Fruit fly (Drosophila melanogaster) whole organism, embryonic: ENCODE data around the gene tbrd-1.
A peak's percentile ranks its signal among the peaks of the same experiment; 100 is the strongest.

Experiments
- Atf-2 ChIP-seq: fragments of 200-800 bp; sonication (Bioruptor generic); optimal IDR thresholded peaks from 2 replicates; lab custom pipeline; 2016; ENCODE audit warnings: missing biosample characterization, missing genetic modification characterization
- Bteb2 ChIP-seq: fragments of 200-800 bp; sonication (Bioruptor generic); optimal IDR thresholded peaks from 2 replicates; lab custom pipeline; 2016; ENCODE audit warnings: missing biosample characterization, missing genetic modification characterization
- CG10979 ChIP-seq: fragments of 200-800 bp; sonication (Bioruptor generic); optimal IDR thresholded peaks from 2 replicates; lab custom pipeline; 2018; ENCODE audit warnings: missing biosample characterization, mild to moderate bottlenecking, missing genetic modification characterization, moderate library complexity
- CG11504 ChIP-seq: fragments of 200-800 bp; sonication (Bioruptor generic); optimal IDR thresholded peaks from 3 replicates; lab custom pipeline; 2019; ENCODE audit warnings: missing biosample characterization, mild to moderate bottlenecking, missing genetic modification characterization, moderate library complexity
- CG12769 ChIP-seq: fragments of 200-800 bp; sonication (Bioruptor generic); optimal IDR thresholded peaks from 2 replicates; lab custom pipeline; 2019; ENCODE audit warnings: missing biosample characterization, mild to moderate bottlenecking, missing genetic modification characterization, moderate library complexity
- CG13296 ChIP-seq: fragments of 200-800 bp; sonication (Bioruptor generic); optimal IDR thresholded peaks from 3 replicates; lab custom pipeline; 2018; ENCODE audit warnings: missing biosample characterization, mild to moderate bottlenecking, missing genetic modification characterization
- CG13424 ChIP-seq: fragments of 200-800 bp; sonication (Bioruptor generic); optimal IDR thresholded peaks from 2 replicates; lab custom pipeline; 2019; ENCODE audit warnings: missing biosample characterization, mild to moderate bottlenecking, missing genetic modification characterization, moderate library complexity
- CG14441 ChIP-seq: fragments of 200-800 bp; sonication (Bioruptor generic); IDR thresholded peaks from 2 replicates; pipeline ENCODE4 v1.3.6; 2022; ENCODE audit warnings: missing biosample characterization, missing genetic modification characterization
- CG1602 ChIP-seq: fragments of 200-800 bp; sonication (Bioruptor generic); optimal IDR thresholded peaks from 3 replicates; lab custom pipeline; 2016; ENCODE audit warnings: missing biosample characterization, missing genetic modification characterization
- CG1603 ChIP-seq: fragments of 200-800 bp; sonication (Bioruptor generic); optimal IDR thresholded peaks from 2 replicates; lab custom pipeline; 2019; ENCODE audit warnings: missing biosample characterization, mild to moderate bottlenecking, missing genetic modification characterization, moderate library complexity
- CG16779 ChIP-seq: fragments of 200-800 bp; sonication (Bioruptor generic); IDR thresholded peaks from 2 replicates; pipeline ENCODE4 v1.3.6; 2022; ENCODE audit warnings: missing biosample characterization, missing genetic modification characterization
- CG17802 ChIP-seq: fragments of 200-800 bp; sonication (Bioruptor generic); optimal IDR thresholded peaks from 2 replicates; lab custom pipeline; 2018; ENCODE audit warnings: missing biosample characterization, mild to moderate bottlenecking, missing genetic modification characterization, moderate library complexity
- CG18262 ChIP-seq: fragments of 200-800 bp; optimal IDR thresholded peaks from 3 replicates; lab custom pipeline; 2019; ENCODE audit warnings: missing biosample characterization, mild to moderate bottlenecking, missing genetic modification characterization, moderate library complexity
- CG18764 ChIP-seq: fragments of 200-800 bp; sonication (Bioruptor generic); optimal IDR thresholded peaks from 3 replicates; lab custom pipeline; 2016; ENCODE audit warnings: missing biosample characterization, missing genetic modification characterization
- CG30431 ChIP-seq: fragments of 200-800 bp; sonication (Bioruptor generic); optimal IDR thresholded peaks from 2 replicates; lab custom pipeline; 2017; ENCODE audit warnings: missing biosample characterization, missing genetic modification characterization
- CG3281 ChIP-seq: fragments of 200-800 bp; sonication (Bioruptor generic); optimal IDR thresholded peaks from 3 replicates; lab custom pipeline; 2017; ENCODE audit warnings: missing biosample characterization, mild to moderate bottlenecking, missing genetic modification characterization
- CG34224 ChIP-seq: fragments of 200-800 bp; sonication (Bioruptor generic); IDR thresholded peaks from 3 replicates; pipeline ENCODE4 v1.3.6; 2022; ENCODE audit warnings: missing biosample characterization, missing genetic modification characterization; ENCODE audit not compliant: partially characterized antibody
- CG3838 ChIP-seq: fragments of 200-800 bp; sonication (Bioruptor generic); optimal IDR thresholded peaks from 3 replicates; lab custom pipeline; 2016; ENCODE audit warnings: missing biosample characterization, missing genetic modification characterization
- CG4424 ChIP-seq: fragments of 200-800 bp; sonication (Bioruptor generic); optimal IDR thresholded peaks from 3 replicates; lab custom pipeline; 2016; ENCODE audit warnings: missing biosample characterization, missing genetic modification characterization
- CG7745 ChIP-seq: fragments of 200-800 bp; sonication (Bioruptor generic); optimal IDR thresholded peaks from 2 replicates; lab custom pipeline; 2018; ENCODE audit warnings: missing biosample characterization, mild to moderate bottlenecking, missing genetic modification characterization, moderate library complexity
- CTCF ChIP-seq: fragments of 200-800 bp; sonication (Bioruptor generic); optimal IDR thresholded peaks from 2 replicates; lab custom pipeline; 2017; ENCODE audit warnings: missing biosample characterization, mild to moderate bottlenecking, missing genetic modification characterization, moderate library complexity
- CoRest ChIP-seq: fragments of 200-800 bp; sonication (Bioruptor generic); optimal IDR thresholded peaks from 3 replicates; lab custom pipeline; 2018; ENCODE audit warnings: missing biosample characterization, mild to moderate bottlenecking, missing genetic modification characterization, moderate library complexity
- Drgx ChIP-seq: fragments of 200-800 bp; sonication (Bioruptor generic); IDR thresholded peaks from 2 replicates; pipeline ENCODE4 v1.3.6; 2022; ENCODE audit warnings: missing biosample characterization, missing genetic modification characterization
- ERR ChIP-seq: fragments of 200-800 bp; sonication (Bioruptor generic); optimal IDR thresholded peaks from 2 replicates; lab custom pipeline; 2016; ENCODE audit warnings: missing biosample characterization, missing genetic modification characterization
- Elba2 ChIP-seq: fragments of 200-800 bp; sonication (Bioruptor generic); optimal IDR thresholded peaks from 3 replicates; lab custom pipeline; 2016; ENCODE audit warnings: missing biosample characterization, missing genetic modification characterization
- Fer2 ChIP-seq: fragments of 200-800 bp; sonication (Bioruptor generic); optimal IDR thresholded peaks from 2 replicates; lab custom pipeline; 2018; ENCODE audit warnings: missing biosample characterization, mild to moderate bottlenecking, missing genetic modification characterization, moderate library complexity
- Hr39 ChIP-seq: fragments of >200 bp; optimal IDR thresholded peaks from 2 replicates; lab custom pipeline; 2017
- Med ChIP-seq: fragments of 200-800 bp; sonication (Bioruptor generic); peaks from one replicate; lab custom pipeline; 2016; ENCODE audit warnings: missing biosample characterization, missing genetic modification characterization, mild to moderate bottlenecking, inconsistent platforms, moderate library complexity
- Myb ChIP-seq: fragments of 200-800 bp; sonication (Bioruptor generic); optimal IDR thresholded peaks from 2 replicates; lab custom pipeline; 2016; ENCODE audit warnings: missing biosample characterization, missing genetic modification characterization
- Sox100B ChIP-seq: fragments of 200-800 bp; sonication (Bioruptor generic); optimal IDR thresholded peaks from 3 replicates; lab custom pipeline; 2018; ENCODE audit warnings: missing biosample characterization, mild to moderate bottlenecking, missing genetic modification characterization
- Ssrp ChIP-seq: fragments of 200-800 bp; sonication (Bioruptor generic); optimal IDR thresholded peaks from 2 replicates; lab custom pipeline; 2018; ENCODE audit warnings: missing biosample characterization, mild to moderate bottlenecking, missing genetic modification characterization, moderate library complexity
- ap ChIP-seq: fragments of 200-800 bp; sonication (Bioruptor generic); IDR thresholded peaks from 2 replicates; pipeline ENCODE4 v1.3.6; 2022; ENCODE audit warnings: missing biosample characterization, missing genetic modification characterization
- br ChIP-seq: fragments of >200 bp; optimal IDR thresholded peaks from 2 replicates; lab custom pipeline; 2017
- bsh ChIP-seq, 2 experiments: fragments of 200-800 bp; sonication (Bioruptor generic); optimal IDR thresholded peaks; 2 replicates each; lab custom pipeline; 2017 to 2018; ENCODE audit warnings: mild to moderate bottlenecking in 2 of 2, missing biosample characterization in 2 of 2, missing genetic modification characterization in 2 of 2, moderate library complexity in 1 of 2
- cas ChIP-seq: fragments of 200-800 bp; sonication (Bioruptor generic); IDR thresholded peaks from 2 replicates; pipeline ENCODE4 v1.3.6; 2022; ENCODE audit warnings: missing biosample characterization, missing genetic modification characterization
- da ChIP-seq: fragments of 200-800 bp; sonication (Bioruptor generic); optimal IDR thresholded peaks from 2 replicates; lab custom pipeline; 2016; ENCODE audit warnings: missing biosample characterization, missing genetic modification characterization
- danr ChIP-seq: fragments of 200-800 bp; sonication (Bioruptor generic); IDR thresholded peaks from 2 replicates; pipeline ENCODE4 v1.3.6; 2022; ENCODE audit warnings: missing biosample characterization, missing genetic modification characterization
- dmrt11E ChIP-seq: fragments of 200-800 bp; sonication (Bioruptor generic); optimal IDR thresholded peaks from 3 replicates; lab custom pipeline; 2018; ENCODE audit warnings: missing biosample characterization, mild to moderate bottlenecking, missing genetic modification characterization, moderate library complexity
- dpn ChIP-seq, 2 experiments: fragments of 200-800 bp; sonication (Bioruptor generic); optimal IDR thresholded peaks; 3 replicates each; lab custom pipeline; 2016; ENCODE audit warnings: missing biosample characterization in 2 of 2, missing genetic modification characterization in 2 of 2
- gsb-n ChIP-seq: fragments of 200-800 bp; sonication (Bioruptor generic); optimal IDR thresholded peaks from 3 replicates; lab custom pipeline; 2018; ENCODE audit warnings: missing biosample characterization, mild to moderate bottlenecking, missing genetic modification characterization
- her ChIP-seq: fragments of 200-800 bp; sonication (Bioruptor generic); optimal IDR thresholded peaks from 2 replicates; lab custom pipeline; 2016; ENCODE audit warnings: missing biosample characterization, missing genetic modification characterization
- ken ChIP-seq: fragments of 200-800 bp; sonication (Bioruptor generic); IDR thresholded peaks from 3 replicates; pipeline ENCODE4 v1.3.6; 2022; ENCODE audit warnings: missing biosample characterization, missing genetic modification characterization
- klu ChIP-seq: fragments of 200-800 bp; sonication (Bioruptor generic); IDR thresholded peaks from 2 replicates; pipeline ENCODE4 v1.3.6; 2022; ENCODE audit warnings: missing biosample characterization, missing genetic modification characterization
- lola ChIP-seq, 3 experiments: fragments of >200 bp in 2 of 3; fragments of 200-800 bp in 1 of 3; sonication (Bioruptor generic) in 1 of 3; optimal IDR thresholded peaks; 2 replicates each; lab custom pipeline; 2017 to 2019; ENCODE audit warnings: missing biosample characterization in 3 of 3, missing genetic modification characterization in 3 of 3, mild to moderate bottlenecking in 1 of 3, moderate library complexity in 1 of 3
- odd ChIP-seq: fragments of 200-800 bp; sonication (Bioruptor generic); optimal IDR thresholded peaks from 2 replicates; lab custom pipeline; 2017; ENCODE audit warnings: missing biosample characterization, mild to moderate bottlenecking, missing genetic modification characterization
- pita ChIP-seq: fragments of 200-800 bp; sonication (Bioruptor generic); optimal IDR thresholded peaks from 2 replicates; lab custom pipeline; 2017; ENCODE audit warnings: missing biosample characterization, mild to moderate bottlenecking, missing genetic modification characterization
- pnt ChIP-seq: fragments of 200-800 bp; sonication (Bioruptor generic); optimal IDR thresholded peaks from 3 replicates; lab custom pipeline; 2016; ENCODE audit warnings: missing biosample characterization, missing genetic modification characterization
- prd ChIP-seq, 3 experiments: fragments of >200 bp in 2 of 3; fragments of 200-800 bp in 1 of 3; sonication (Bioruptor generic) in 1 of 3; optimal IDR thresholded peaks in 2 of 3; IDR thresholded peaks in 1 of 3; 2 replicates in 2 of 3; 3 replicates in 1 of 3; pipeline versions ENCODE4 v1.3.6 to Lab custom; 2017 to 2022; ENCODE audit warnings: missing biosample characterization in 1 of 3, missing genetic modification characterization in 1 of 3
- unpg ChIP-seq: fragments of 200-800 bp; sonication (Bioruptor generic); optimal IDR thresholded peaks from 3 replicates; lab custom pipeline; 2018; ENCODE audit warnings: missing biosample characterization, mild to moderate bottlenecking, missing genetic modification characterization, moderate library complexity
- vnd ChIP-seq: fragments of 200-800 bp; sonication (Bioruptor generic); IDR thresholded peaks from 3 replicates; pipeline ENCODE4 v1.3.6; 2022; ENCODE audit warnings: missing biosample characterization, missing genetic modification characterization; ENCODE audit not compliant: partially characterized antibody

tbrd-1 gene

DNA sequence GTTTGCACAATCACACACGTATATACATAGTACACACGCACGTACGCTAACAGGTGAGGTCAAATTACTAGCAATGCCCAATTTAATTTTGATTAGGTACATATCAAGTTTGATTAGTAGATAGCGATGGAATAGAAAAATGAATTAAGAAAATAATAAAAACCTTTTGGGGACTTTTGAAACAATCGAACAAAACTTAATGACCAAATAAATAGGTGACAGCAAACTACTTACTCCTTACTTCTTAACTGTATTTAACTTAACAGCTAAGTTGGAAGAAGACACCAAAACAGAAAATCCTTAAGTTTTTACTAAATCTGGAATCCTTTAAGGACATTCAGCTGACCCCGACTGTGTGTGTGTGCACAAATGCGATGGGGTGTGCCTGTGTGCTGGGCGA, 8.7 kb upstream of the tbrd-1 start:
- TF ChIP-seq Sox100B (no peak), Drgx (GFP tag; lab: Robert Waterston, UW) (0 out of 2 replicates have a peak, but pooled peaks have one; percentile 12), odd (GFP tag; lab: Kevin White, UChicago) (no peak)

- TF ChIP-seq CG3838 (no peak), ERR (no peak), CTCF (GFP tag; lab: Kevin White, UChicago) (peak; percentile 81), CG17802 (tag; lab: Kevin White, UChicago) (no peak), dmrt11E (tag; lab: Kevin White, UChicago) (no peak), CG13296 (GFP tag; lab: Kevin White, UChicago) (no peak), CG34224 (GFP tag; lab: Robert Waterston, UW) (no peak), gsb-n (no peak), pita (GFP tag; lab: Kevin White, UChicago) (no peak), cas (no peak), Atf-2 (no peak), CG10979 (peak; percentile 60), CG7745 (tag; lab: Kevin White, UChicago) (no peak), ap (GFP tag; lab: Robert Waterston, UW) (no peak), pnt (GFP tag; lab: Kevin White, UChicago) (no peak), Myb (no peak)
Measured at dm6 chr3R:23900092-23900491, 6.7 kb upstream of the tbrd-1 start.

dm6 chr3R:23890886-23891285, 2.5 kb downstream of the tbrd-1 start, which contains the start of gene TfIIA-S:
TfIIA-S (minus strand) TSS chr3R:23891060.
- TF ChIP-seq CG14441 (no peak), CG12769 (tag; lab: Kevin White, UChicago) (no peak), vnd (GFP tag; lab: Robert Waterston, UW) (no peak), CG4424 (GFP tag; lab: Kevin White, UChicago) (peak; percentile 66), CG18764 (GFP tag; lab: Kevin White, UChicago) (peak; percentile 72), Med (peak; percentile 99), Ssrp (no peak), Fer2 (tag; lab: Kevin White, UChicago) (peak; percentile 49), da (GFP tag; lab: Kevin White, UChicago) (peak; percentile 10), CG18262 (peak; percentile 15), Hr39 (peak; percentile 17), lola (GFP tag; optimal IDR thresholded peaks at IDR 0.05; lab: Kevin White, UChicago) (no peak), CG11504 (tag; lab: Kevin White, UChicago) (no peak), ken (GFP tag; lab: Robert Waterston, UW) (no peak), CG30431 (peak; percentile 32), prd (optimal IDR thresholded peaks at IDR 0.05; lab: Kevin White, UChicago) (no peak), prd (GFP tag; IDR thresholded peaks at IDR 0.05; lab: Robert Waterston, UW) (no peak), Bteb2 (peak; percentile 74), CoRest (tag; lab: Kevin White, UChicago) (peak; percentile 64), CG1603 (tag; lab: Kevin White, UChicago) (peak; percentile 94), her (GFP tag; lab: Kevin White, UChicago) (peak; percentile 86), Elba2 (GFP tag; lab: Kevin White, UChicago) (peak; percentile 34), bsh (GFP tag; optimal IDR thresholded peaks at IDR 0.05; lab: Kevin White, UChicago) (peak in 1 of 2 experiments; percentile 49), unpg (no peak), klu (no peak), CG13424 (peak; percentile 56), CG3281 (GFP tag; lab: Kevin White, UChicago) (peak; percentile 71), CG16779 (GFP tag; lab: Robert Waterston, UW) (no peak), danr (GFP tag; lab: Robert Waterston, UW) (no peak), CG1602 (GFP tag; lab: Kevin White, UChicago) (peak; percentile 76), dpn (GFP tag; optimal IDR thresholded peaks at IDR 0.05; lab: Kevin White, UChicago) (peak; percentile 86 to 91), br (lab: Kevin White, UChicago) (no peak)
